Worm (Caenorhabditis elegans) whole organism, L4 larva: ENCODE results near the gene T06C12.11.
A peak's percentile ranks its signal among the peaks of the same experiment; 100 is the strongest.

Source experiments
- D1046.2 ChIP-seq: fragments of 200-800 bp; sonication (Bioruptor generic); IDR thresholded peaks from 2 replicates; pipeline ENCODE4 v1.3.6; 2022; ENCODE audit warnings: missing genetic modification characterization, missing compliant biosample characterization
- F10B5.3 ChIP-seq: sonication (generic microtip); optimal IDR thresholded peaks from 2 replicates; lab custom pipeline; 2016; ENCODE audit warnings: mild to moderate bottlenecking, missing genetic modification characterization, missing compliant biosample characterization
- F37D6.2 ChIP-seq: sonication (generic microtip); optimal IDR thresholded peaks from 2 replicates; lab custom pipeline; 2016; ENCODE audit warnings: mild to moderate bottlenecking, missing genetic modification characterization, missing compliant biosample characterization
- F44E2.7 ChIP-seq: fragments of 200-800 bp; sonication (Bioruptor generic); IDR thresholded peaks from 2 replicates; pipeline ENCODE4 v2.1.2; 2022; ENCODE audit warnings: missing genetic modification characterization, missing compliant biosample characterization
- F49E8.2 ChIP-seq: sonication (generic microtip); optimal IDR thresholded peaks from 2 replicates; lab custom pipeline; 2016; ENCODE audit warnings: missing compliant biosample characterization, mild to moderate bottlenecking, missing genetic modification characterization, borderline replicate concordance
- T20F7.1 ChIP-seq: fragments of 200-800 bp; sonication (Bioruptor generic); optimal IDR thresholded peaks from 2 replicates; lab custom pipeline; 2018; ENCODE audit warnings: mild to moderate bottlenecking, missing genetic modification characterization, missing compliant biosample characterization
- Y105C5A.15 ChIP-seq: fragments of 200-800 bp; sonication (Bioruptor generic); IDR thresholded peaks from 2 replicates; pipeline ENCODE4 v1.3.6; 2022; ENCODE audit warnings: missing genetic modification characterization, missing compliant biosample characterization
- Y75B8A.6 ChIP-seq: fragments of 200-800 bp; sonication (Bioruptor generic); IDR thresholded peaks from 2 replicates; pipeline ENCODE4 v1.3.6; 2022; ENCODE audit warnings: missing genetic modification reagents, missing genetic modification characterization, missing compliant biosample characterization
- ZK337.2 ChIP-seq: fragments of 200-800 bp; sonication (Bioruptor generic); IDR thresholded peaks from 2 replicates; pipeline ENCODE4 v1.3.6; 2022; ENCODE audit warnings: missing genetic modification reagents, missing genetic modification characterization, missing compliant biosample characterization
- aha-1 ChIP-seq: fragments of 150-350 bp; peaks from one replicate; lab custom pipeline; 2014; ENCODE audit warnings: missing biosample characterization, missing genetic modification characterization
- arid-1 ChIP-seq: fragments of 200-800 bp; sonication (Bioruptor generic); conservative IDR thresholded peaks from 2 replicates; pipeline ENCODE4 v1.3.6; 2022; ENCODE audit warnings: missing genetic modification reagents, missing genetic modification characterization, missing compliant biosample characterization
- ceh-20 ChIP-seq: fragments of 200-800 bp; sonication (Bioruptor generic); IDR thresholded peaks from 2 replicates; pipeline ENCODE4 v1.3.6; 2022; ENCODE audit warnings: missing genetic modification reagents, missing genetic modification characterization, missing compliant biosample characterization
- ceh-62 ChIP-seq: sonication (generic microtip); optimal IDR thresholded peaks from 2 replicates; lab custom pipeline; 2017; ENCODE audit warnings: missing biosample characterization, missing genetic modification characterization
- ceh-82 ChIP-seq: sonication (generic microtip); optimal IDR thresholded peaks from 2 replicates; lab custom pipeline; 2017; ENCODE audit warnings: missing biosample characterization, missing genetic modification characterization
- daf-16 ChIP-seq, 3 experiments: sonication (generic microtip); optimal IDR thresholded peaks; 2 replicates each; lab custom pipeline; 2016 to 2017; ENCODE audit warnings: missing genetic modification characterization in 3 of 3, missing genetic modification reagents in 3 of 3, mild to moderate bottlenecking in 2 of 3, missing compliant biosample characterization in 2 of 3, missing biosample characterization in 1 of 3, moderate library complexity in 1 of 3
- dmd-6 ChIP-seq: fragments of 200-800 bp; sonication (Bioruptor generic); IDR thresholded peaks from 2 replicates; pipeline ENCODE4 v1.3.6; 2022; ENCODE audit warnings: missing genetic modification reagents, missing genetic modification characterization, missing compliant biosample characterization
- dve-1 ChIP-seq: sonication (generic microtip); optimal IDR thresholded peaks from 2 replicates; lab custom pipeline; 2017; ENCODE audit warnings: antibody characterized with exemption, mild to moderate bottlenecking, missing genetic modification characterization, missing compliant biosample characterization; ENCODE audit not compliant: insufficient read depth
- egl-27 ChIP-seq: sonication (generic microtip); optimal IDR thresholded peaks from 3 replicates; lab custom pipeline; 2017; ENCODE audit warnings: missing biosample characterization, missing genetic modification reagents, missing genetic modification characterization
- gei-8 ChIP-seq: fragments of 200-800 bp; sonication (Bioruptor generic); optimal IDR thresholded peaks from 2 replicates; lab custom pipeline; 2018; ENCODE audit warnings: mild to moderate bottlenecking, missing genetic modification characterization, missing compliant biosample characterization
- hif-1 ChIP-seq, 2 experiments: sonication (generic microtip); optimal IDR thresholded peaks; 2 replicates each; lab custom pipeline; 2016 to 2017; ENCODE audit warnings: missing compliant biosample characterization in 2 of 2, missing genetic modification characterization in 2 of 2, missing genetic modification reagents in 2 of 2, missing genotype in 2 of 2, mild to moderate bottlenecking in 1 of 2
- hlh-11 ChIP-seq: fragments of 200-800 bp; sonication (Bioruptor generic); optimal IDR thresholded peaks from 2 replicates; lab custom pipeline; 2018; ENCODE audit warnings: mild to moderate bottlenecking, missing genetic modification characterization, missing compliant biosample characterization
- lim-7 ChIP-seq: fragments of 200-800 bp; sonication (Bioruptor generic); IDR thresholded peaks from 2 replicates; pipeline ENCODE4 v1.3.6; 2022; ENCODE audit warnings: missing genetic modification characterization, missing compliant biosample characterization
- lin-39 ChIP-seq: fragments of 150-350 bp; optimal IDR thresholded peaks from 2 replicates; lab custom pipeline; 2014; ENCODE audit warnings: missing biosample characterization, missing genetic modification reagents, missing genetic modification characterization
- lir-3 ChIP-seq: sonication (generic microtip); optimal IDR thresholded peaks from 2 replicates; lab custom pipeline; 2016; ENCODE audit warnings: mild to moderate bottlenecking, missing genetic modification characterization, missing compliant biosample characterization
- madf-9 ChIP-seq: fragments of 200-800 bp; sonication (Bioruptor generic); conservative IDR thresholded peaks from 2 replicates; pipeline ENCODE4 v1.3.6; 2022; ENCODE audit warnings: missing genetic modification reagents, missing genetic modification characterization, missing compliant biosample characterization
- mdl-1 ChIP-seq, 2 experiments: fragments of 150-350 bp in 1 of 2; sonication (generic microtip) in 1 of 2; optimal IDR thresholded peaks; 2 replicates each; lab custom pipeline; 2014 to 2017; ENCODE audit warnings: missing biosample characterization in 2 of 2, missing genetic modification characterization in 2 of 2
- mdt-29 ChIP-seq: fragments of 200-800 bp; sonication (Bioruptor generic); IDR thresholded peaks from 2 replicates; pipeline ENCODE4 v1.3.6; 2022; ENCODE audit warnings: missing genetic modification reagents, missing genetic modification characterization, missing compliant biosample characterization
- mxl-2 ChIP-seq: fragments of 200-800 bp; sonication (Bioruptor generic); conservative IDR thresholded peaks from 2 replicates; pipeline ENCODE4 v1.3.6; 2022; ENCODE audit warnings: missing genetic modification reagents, missing genetic modification characterization, missing compliant biosample characterization
- mxl-3 ChIP-seq: fragments of 200-800 bp; sonication (Bioruptor generic); optimal IDR thresholded peaks from 2 replicates; lab custom pipeline; 2018; ENCODE audit warnings: mild to moderate bottlenecking, missing genetic modification characterization, missing compliant biosample characterization
- nhr-10 ChIP-seq: fragments of 150-350 bp; optimal IDR thresholded peaks from 2 replicates; lab custom pipeline; 2014; ENCODE audit warnings: missing biosample characterization, missing genetic modification characterization
- nhr-111 ChIP-seq: fragments of 200-800 bp; sonication (Bioruptor generic); optimal IDR thresholded peaks from 2 replicates; lab custom pipeline; 2018; ENCODE audit warnings: mild to moderate bottlenecking, missing genetic modification characterization, missing compliant biosample characterization
- nhr-25 ChIP-seq: sonication (generic microtip); optimal IDR thresholded peaks from 2 replicates; lab custom pipeline; 2017; ENCODE audit warnings: missing genetic modification characterization, mild to moderate bottlenecking, missing compliant biosample characterization, antibody characterized with exemption, moderate library complexity, borderline replicate concordance; ENCODE audit not compliant: insufficient read depth
- nhr-28 ChIP-seq: fragments of 150-350 bp; optimal IDR thresholded peaks from 2 replicates; lab custom pipeline; 2014; ENCODE audit warnings: missing biosample characterization, missing genetic modification characterization
- nhr-76 ChIP-seq: fragments of 150-350 bp; optimal IDR thresholded peaks from 2 replicates; lab custom pipeline; 2014; ENCODE audit warnings: missing biosample characterization, missing genetic modification characterization
- nhr-77 ChIP-seq: fragments of 150-350 bp; optimal IDR thresholded peaks from 2 replicates; lab custom pipeline; 2014; ENCODE audit warnings: missing biosample characterization, missing genetic modification characterization
- pha-4 ChIP-seq, 2 experiments: fragments of 150-350 bp in 1 of 2; fragments of 200-800 bp in 1 of 2; sonication (Bioruptor generic) in 1 of 2; IDR thresholded peaks in 1 of 2; optimal IDR thresholded peaks in 1 of 2; 2 replicates each; pipeline versions ENCODE4 v1.3.6 to Lab custom; 2014 to 2022; ENCODE audit warnings: missing genetic modification characterization in 2 of 2, missing genetic modification reagents in 2 of 2, missing biosample characterization in 1 of 2, missing compliant biosample characterization in 1 of 2
- php-3 ChIP-seq: fragments of 200-800 bp; sonication (Bioruptor generic); IDR thresholded peaks from 2 replicates; pipeline ENCODE4 v1.3.6; 2022; ENCODE audit warnings: missing genetic modification reagents, missing genetic modification characterization, missing compliant biosample characterization
- rbr-2 ChIP-seq: sonication (generic microtip); optimal IDR thresholded peaks from 2 replicates; lab custom pipeline; 2016; ENCODE audit warnings: missing genotype, missing genetic modification characterization, missing compliant biosample characterization
- saeg-2 ChIP-seq: fragments of 200-800 bp; sonication (Bioruptor generic); IDR thresholded peaks from 2 replicates; pipeline ENCODE4 v1.3.6; 2022; ENCODE audit warnings: missing genetic modification reagents, missing genetic modification characterization, missing compliant biosample characterization
- set-16 ChIP-seq: fragments of 200-800 bp; sonication (Bioruptor generic); IDR thresholded peaks from 2 replicates; pipeline ENCODE4 v1.3.6; 2022; ENCODE audit warnings: missing genetic modification reagents, missing genetic modification characterization, missing compliant biosample characterization
- unc-39 ChIP-seq: sonication (generic microtip); optimal IDR thresholded peaks from 2 replicates; lab custom pipeline; 2017; ENCODE audit warnings: missing biosample characterization, missing genetic modification characterization
- unc-62 ChIP-seq, 3 experiments: fragments of 150-350 bp in 1 of 3; sonication (generic microtip); optimal IDR thresholded peaks in 2 of 3; peaks in 1 of 3; 1 replicate in 1 of 3; 2 replicates in 2 of 3; lab custom pipeline; 2014 to 2017; ENCODE audit warnings: missing biosample characterization in 3 of 3, missing genetic modification characterization in 3 of 3, missing genetic modification reagents in 3 of 3, missing genotype in 1 of 3
- zag-1 ChIP-seq: fragments of 150-350 bp; optimal IDR thresholded peaks from 2 replicates; lab custom pipeline; 2014; ENCODE audit warnings: missing biosample characterization, missing genetic modification characterization
- zfp-3 ChIP-seq: fragments of 200-800 bp; sonication (Bioruptor generic); conservative IDR thresholded peaks from 2 replicates; pipeline ENCODE4 v1.3.6; 2022; ENCODE audit warnings: missing genetic modification reagents, missing genetic modification characterization, missing compliant biosample characterization
- ztf-11 ChIP-seq: fragments of 150-350 bp; optimal IDR thresholded peaks from 2 replicates; lab custom pipeline; 2014; ENCODE audit warnings: missing biosample characterization, missing genetic modification characterization

T06C12.11 gene

DNA sequence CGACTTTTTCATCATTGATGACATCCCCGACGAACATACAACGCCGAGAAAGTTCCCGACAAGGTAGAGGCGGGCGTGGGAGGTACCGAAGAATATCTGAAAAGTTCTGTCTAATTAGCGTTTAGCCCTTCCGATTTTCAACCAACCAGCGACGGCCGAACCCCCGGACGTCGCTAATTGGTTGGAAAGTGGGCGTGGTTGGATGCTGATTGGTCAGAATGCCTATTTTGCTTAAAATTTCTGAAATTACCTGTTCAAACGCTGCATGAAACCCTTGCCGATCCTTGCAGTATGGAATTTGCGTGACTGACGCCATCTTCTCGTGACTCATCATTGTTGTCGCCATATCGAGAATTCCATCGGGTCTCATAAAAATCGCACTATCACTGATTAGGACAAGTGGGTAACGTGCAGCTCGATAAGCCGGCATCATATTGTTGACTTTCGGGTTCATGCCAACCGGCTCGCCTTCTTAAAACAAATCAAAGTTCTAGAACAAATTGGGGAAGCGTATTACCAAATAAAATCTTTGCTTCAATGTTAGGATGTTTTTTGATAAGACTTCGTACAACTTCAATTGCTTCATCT, 5.0 kb upstream of the T06C12.11 start (continued):
- TF ChIP-seq lir-3 (tag; lab: Kevin White, UChicago), result no peak
- no peak for TF ChIP-seq set-16 (GFP tag; lab: Robert Waterston, UW)
- TF ChIP-seq F10B5.3 (tag; lab: Kevin White, UChicago), result no peak
- peak; percentile 48 for TF ChIP-seq dve-1
- peak; percentile 48 for TF ChIP-seq mxl-3
- no peak for TF ChIP-seq F37D6.2 (tag; lab: Kevin White, UChicago)
- no peak for TF ChIP-seq rbr-2 (tag; lab: Kevin White, UChicago)
- TF ChIP-seq ceh-20 (GFP tag; lab: Robert Waterston, UW), result no peak
- TF ChIP-seq, all 104 proteins: peak for 11

DNA sequence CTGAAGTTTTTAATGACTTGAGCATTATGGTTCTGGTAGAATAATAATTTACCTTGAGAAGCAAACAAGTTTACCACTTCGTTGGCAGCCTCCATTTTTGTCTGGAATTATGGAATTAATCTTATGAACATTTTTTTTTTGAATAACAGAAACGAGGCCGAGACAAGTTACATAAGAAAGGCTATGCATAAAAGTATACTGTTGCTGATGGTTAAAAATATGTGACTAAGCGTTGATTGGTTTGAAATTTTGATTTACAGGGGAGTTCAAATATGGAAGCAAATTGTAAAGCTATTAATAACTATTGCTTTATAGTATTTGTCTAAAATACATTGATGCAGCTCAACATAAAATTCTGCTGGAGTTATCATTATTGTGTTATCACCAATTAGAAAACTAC, 4.0 kb upstream of the T06C12.11 start, which contains the start of gene cgt-1:
cgt-1 (minus strand) TSS at position 101 of the 400 bp plus-strand sequence.
- TF ChIP-seq lim-7, result no peak
- no peak for TF ChIP-seq F49E8.2 (tag; lab: Kevin White, UChicago)
- TF ChIP-seq daf-16 (GFP tag; optimal IDR thresholded peaks at IDR 0.05; lab: Kevin White, UChicago), result no peak
- TF ChIP-seq daf-16 (tag; optimal IDR thresholded peaks at IDR 0.05; lab: Kevin White, UChicago), result peak; percentile 3
- TF ChIP-seq Y105C5A.15, result no peak
- TF ChIP-seq mdt-29, result no peak
- peak; percentile 10 for TF ChIP-seq dve-1
- TF ChIP-seq ceh-62 (tag; lab: Kevin White, UChicago), result no peak
- no peak for TF ChIP-seq arid-1
- no peak for TF ChIP-seq nhr-10 (tag; lab: Kevin White, UChicago)
- no peak for TF ChIP-seq D1046.2 (GFP tag; lab: Robert Waterston, UW)
- TF ChIP-seq ztf-11 (tag; lab: Kevin White, UChicago), result no peak
- TF ChIP-seq zag-1 (tag; lab: Kevin White, UChicago), result no peak
- no peak for TF ChIP-seq unc-62 (GFP tag; optimal IDR thresholded peaks at IDR 0.05 in 1 of 2; lab: Kevin White, UChicago)
- TF ChIP-seq unc-62 (tag; optimal IDR thresholded peaks at IDR 0.05; lab: Kevin White, UChicago), result no peak
- no peak for TF ChIP-seq hlh-11 (tag; lab: Kevin White, UChicago)
- TF ChIP-seq madf-9, result no peak

DNA sequence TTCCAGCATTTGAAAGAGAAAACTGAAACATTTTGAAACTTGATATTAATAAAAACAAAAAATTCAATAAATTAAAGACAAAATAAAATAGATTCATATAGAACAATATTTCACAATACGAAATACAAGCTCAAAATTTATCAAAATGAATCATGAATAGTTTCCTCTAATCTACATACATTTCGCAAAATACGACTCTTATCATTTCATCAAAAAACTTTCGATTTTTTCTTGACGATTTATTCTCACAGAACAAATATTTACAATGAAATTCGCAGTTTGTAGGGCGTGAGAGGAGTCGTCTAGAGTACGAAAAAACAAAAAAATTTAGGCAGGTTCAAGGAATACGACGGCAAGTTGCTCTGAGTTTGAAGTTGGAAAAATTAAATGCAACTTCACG, 2.7 kb upstream of the T06C12.11 start:
- TF ChIP-seq aha-1 (tag; lab: Kevin White, UChicago) (no peak), mdl-1 (tag; optimal IDR thresholded peaks at IDR 0.05; lab: Kevin White, UChicago) (no peak), daf-16 (GFP tag; optimal IDR thresholded peaks at IDR 0.05; lab: Kevin White, UChicago) (no peak), daf-16 (tag; optimal IDR thresholded peaks at IDR 0.05; lab: Kevin White, UChicago) (peak; percentile 78), mxl-2 (no peak), nhr-28 (tag; lab: Kevin White, UChicago) (peak; percentile 60), T20F7.1 (GFP tag; lab: Kevin White, UChicago) (no peak), dmd-6 (GFP tag; lab: Robert Waterston, UW) (peak; percentile 35; the same call in 1 of the 2 replicates), hlh-11 (tag; lab: Kevin White, UChicago) (peak; percentile 18), zfp-3 (GFP tag; lab: Robert Waterston, UW) (no peak), Y75B8A.6 (GFP tag; lab: Robert Waterston, UW) (no peak), egl-27 (no peak), nhr-10 (tag; lab: Kevin White, UChicago) (no peak), D1046.2 (GFP tag; lab: Robert Waterston, UW) (no peak), saeg-2 (no peak), unc-39 (tag; lab: Kevin White, UChicago) (no peak), nhr-77 (tag; lab: Kevin White, UChicago) (no peak), pha-4 (GFP tag; IDR thresholded peaks at IDR 0.05; lab: Robert Waterston, UW) (no peak), pha-4 (tag; optimal IDR thresholded peaks at IDR 0.05; lab: Kevin White, UChicago) (no peak), hif-1 (tag; optimal IDR thresholded peaks at IDR 0.05; lab: Kevin White, UChicago) (no peak), ceh-82 (tag; lab: Kevin White, UChicago) (no peak), nhr-111 (no peak), arid-1 (no peak), nhr-25 (tag; lab: Kevin White, UChicago) (no peak), lin-39 (tag; lab: Kevin White, UChicago) (no peak), set-16 (GFP tag; lab: Robert Waterston, UW) (no peak), nhr-76 (tag; lab: Kevin White, UChicago) (no peak), F44E2.7 (GFP tag; lab: Robert Waterston, UW) (no peak), lim-7 (no peak), ZK337.2 (no peak), gei-8 (GFP tag; lab: Kevin White, UChicago) (no peak), php-3 (GFP tag; lab: Robert Waterston, UW) (no peak)
